Worm (Caenorhabditis elegans) whole organism, L4 larva: ENCODE data around the gene rcan-1.

Source experiments
- D1046.2 ChIP-seq: fragments of 200-800 bp; sonication (Bioruptor generic); IDR thresholded peaks from 2 replicates; pipeline ENCODE4 v1.3.6; 2022; ENCODE audit warnings: missing genetic modification characterization, missing compliant biosample characterization
- F26F4.8 ChIP-seq: fragments of 200-800 bp; sonication (Bioruptor generic); conservative IDR thresholded peaks from 2 replicates; pipeline ENCODE4 v1.3.6; 2022; ENCODE audit warnings: missing genetic modification characterization, missing compliant biosample characterization
- F37D6.2 ChIP-seq: sonication (generic microtip); optimal IDR thresholded peaks from 2 replicates; lab custom pipeline; 2016; ENCODE audit warnings: mild to moderate bottlenecking, missing genetic modification characterization, missing compliant biosample characterization
- F44E2.7 ChIP-seq: fragments of 200-800 bp; sonication (Bioruptor generic); IDR thresholded peaks from 2 replicates; pipeline ENCODE4 v2.1.2; 2022; ENCODE audit warnings: missing genetic modification characterization, missing compliant biosample characterization
- F49E8.2 ChIP-seq: sonication (generic microtip); optimal IDR thresholded peaks from 2 replicates; lab custom pipeline; 2016; ENCODE audit warnings: missing compliant biosample characterization, mild to moderate bottlenecking, missing genetic modification characterization, borderline replicate concordance
- T20F7.1 ChIP-seq: fragments of 200-800 bp; sonication (Bioruptor generic); optimal IDR thresholded peaks from 2 replicates; lab custom pipeline; 2018; ENCODE audit warnings: mild to moderate bottlenecking, missing genetic modification characterization, missing compliant biosample characterization
- T26A8.4 ChIP-seq: fragments of 200-800 bp; sonication (Bioruptor generic); IDR thresholded peaks from 2 replicates; pipeline ENCODE4 v1.3.6; 2022; ENCODE audit warnings: missing genetic modification characterization, missing compliant biosample characterization
- Y5F2A.4 ChIP-seq: fragments of 200-800 bp; sonication (Bioruptor generic); optimal IDR thresholded peaks from 2 replicates; lab custom pipeline; 2018; ENCODE audit warnings: mild to moderate bottlenecking, missing genetic modification characterization, missing compliant biosample characterization
- Y75B8A.6 ChIP-seq: fragments of 200-800 bp; sonication (Bioruptor generic); IDR thresholded peaks from 2 replicates; pipeline ENCODE4 v1.3.6; 2022; ENCODE audit warnings: missing genetic modification reagents, missing genetic modification characterization, missing compliant biosample characterization
- ZK546.5 ChIP-seq, 2 experiments: sonication (generic microtip); optimal IDR thresholded peaks; 2 replicates each; lab custom pipeline; 2017; ENCODE audit warnings: missing biosample characterization in 2 of 2, missing genetic modification characterization in 2 of 2
- aha-1 ChIP-seq: fragments of 150-350 bp; peaks from one replicate; lab custom pipeline; 2014; ENCODE audit warnings: missing biosample characterization, missing genetic modification characterization
- ama-1 ChIP-seq: fragments of 150-350 bp; optimal IDR thresholded peaks from 2 replicates; lab custom pipeline; 2014; ENCODE audit warnings: inconsistent platforms, mixed read lengths
- ceh-28 ChIP-seq: fragments of 150-350 bp; optimal IDR thresholded peaks from 2 replicates; lab custom pipeline; 2014; ENCODE audit warnings: missing biosample characterization, missing genetic modification reagents, missing genetic modification characterization
- ceh-62 ChIP-seq: sonication (generic microtip); optimal IDR thresholded peaks from 2 replicates; lab custom pipeline; 2017; ENCODE audit warnings: missing biosample characterization, missing genetic modification characterization
- ceh-82 ChIP-seq: sonication (generic microtip); optimal IDR thresholded peaks from 2 replicates; lab custom pipeline; 2017; ENCODE audit warnings: missing biosample characterization, missing genetic modification characterization
- ctbp-1 ChIP-seq: fragments of 200-800 bp; sonication (Bioruptor generic); IDR thresholded peaks from 2 replicates; pipeline ENCODE4 v1.3.6; 2022; ENCODE audit warnings: missing genetic modification reagents, missing genetic modification characterization, missing compliant biosample characterization
- daf-12 ChIP-seq: fragments of 150-350 bp; optimal IDR thresholded peaks from 2 replicates; lab custom pipeline; 2014; ENCODE audit warnings: missing biosample characterization, missing genetic modification reagents, missing genetic modification characterization
- daf-19 ChIP-seq: fragments of 200-800 bp; sonication (Bioruptor generic); conservative IDR thresholded peaks from 2 replicates; pipeline ENCODE4 v1.3.6; 2022; ENCODE audit warnings: missing genetic modification characterization, missing compliant biosample characterization
- daf-8 ChIP-seq: fragments of 200-800 bp; sonication (Bioruptor generic); IDR thresholded peaks from 2 replicates; pipeline ENCODE4 v1.3.6; 2022; ENCODE audit warnings: missing genetic modification characterization, missing compliant biosample characterization
- dmd-6 ChIP-seq: fragments of 200-800 bp; sonication (Bioruptor generic); IDR thresholded peaks from 2 replicates; pipeline ENCODE4 v1.3.6; 2022; ENCODE audit warnings: missing genetic modification reagents, missing genetic modification characterization, missing compliant biosample characterization
- dmd-8 ChIP-seq: fragments of 200-800 bp; sonication (Bioruptor generic); IDR thresholded peaks from 2 replicates; pipeline ENCODE4 v1.3.6; 2022; ENCODE audit warnings: missing genetic modification characterization, missing compliant biosample characterization
- dpl-1 ChIP-seq: fragments of 150-350 bp; optimal IDR thresholded peaks from 2 replicates; lab custom pipeline; 2014; ENCODE audit warnings: missing biosample characterization, missing genetic modification reagents, missing genetic modification characterization
- egl-27 ChIP-seq: sonication (generic microtip); optimal IDR thresholded peaks from 3 replicates; lab custom pipeline; 2017; ENCODE audit warnings: missing biosample characterization, missing genetic modification reagents, missing genetic modification characterization
- egl-43 ChIP-seq: fragments of 200-800 bp; sonication (Bioruptor generic); IDR thresholded peaks from 2 replicates; pipeline ENCODE4 v1.3.6; 2022; ENCODE audit warnings: missing genetic modification reagents, missing genetic modification characterization, missing compliant biosample characterization
- fos-1 ChIP-seq: fragments of 150-350 bp; optimal IDR thresholded peaks from 2 replicates; lab custom pipeline; 2014; ENCODE audit warnings: missing biosample characterization, missing genetic modification characterization
- jun-1 ChIP-seq: fragments of 150-350 bp; optimal IDR thresholded peaks from 2 replicates; lab custom pipeline; 2014; ENCODE audit warnings: missing biosample characterization, missing genetic modification reagents, missing genetic modification characterization
- lin-38 ChIP-seq: fragments of 200-800 bp; sonication (Bioruptor generic); IDR thresholded peaks from 2 replicates; pipeline ENCODE4 v1.3.6; 2022; ENCODE audit warnings: missing genetic modification reagents, missing genetic modification characterization, missing compliant biosample characterization
- lir-3 ChIP-seq: sonication (generic microtip); optimal IDR thresholded peaks from 2 replicates; lab custom pipeline; 2016; ENCODE audit warnings: mild to moderate bottlenecking, missing genetic modification characterization, missing compliant biosample characterization
- madf-5 ChIP-seq, 2 experiments: fragments of 200-800 bp; sonication (Bioruptor generic); IDR thresholded peaks; 2 replicates each; pipeline ENCODE4 v1.3.6; 2022; ENCODE audit warnings: missing compliant biosample characterization in 2 of 2, missing genetic modification characterization in 2 of 2
- mdt-29 ChIP-seq: fragments of 200-800 bp; sonication (Bioruptor generic); IDR thresholded peaks from 2 replicates; pipeline ENCODE4 v1.3.6; 2022; ENCODE audit warnings: missing genetic modification reagents, missing genetic modification characterization, missing compliant biosample characterization
- mxl-2 ChIP-seq: fragments of 200-800 bp; sonication (Bioruptor generic); conservative IDR thresholded peaks from 2 replicates; pipeline ENCODE4 v1.3.6; 2022; ENCODE audit warnings: missing genetic modification reagents, missing genetic modification characterization, missing compliant biosample characterization
- nhr-11 ChIP-seq: fragments of 150-350 bp; optimal IDR thresholded peaks from 2 replicates; lab custom pipeline; 2014; ENCODE audit warnings: missing biosample characterization, missing genetic modification characterization
- nhr-111 ChIP-seq: fragments of 200-800 bp; sonication (Bioruptor generic); optimal IDR thresholded peaks from 2 replicates; lab custom pipeline; 2018; ENCODE audit warnings: mild to moderate bottlenecking, missing genetic modification characterization, missing compliant biosample characterization
- nhr-237 ChIP-seq: sonication (generic microtip); optimal IDR thresholded peaks from 2 replicates; lab custom pipeline; 2017; ENCODE audit warnings: missing biosample characterization, missing genetic modification characterization
- nhr-25 ChIP-seq: sonication (generic microtip); optimal IDR thresholded peaks from 2 replicates; lab custom pipeline; 2017; ENCODE audit warnings: missing genetic modification characterization, mild to moderate bottlenecking, missing compliant biosample characterization, antibody characterized with exemption, moderate library complexity, borderline replicate concordance; ENCODE audit not compliant: insufficient read depth
- nhr-41 ChIP-seq: fragments of 200-800 bp; sonication (Bioruptor generic); IDR thresholded peaks from 2 replicates; pipeline ENCODE4 v1.3.6; 2022; ENCODE audit warnings: missing genetic modification reagents, missing genetic modification characterization, missing compliant biosample characterization
- nhr-6 ChIP-seq: fragments of 150-350 bp; optimal IDR thresholded peaks from 2 replicates; lab custom pipeline; 2014; ENCODE audit warnings: missing biosample characterization, missing genetic modification characterization
- nhr-76 ChIP-seq: fragments of 150-350 bp; optimal IDR thresholded peaks from 2 replicates; lab custom pipeline; 2014; ENCODE audit warnings: missing biosample characterization, missing genetic modification characterization
- nhr-77 ChIP-seq: fragments of 150-350 bp; optimal IDR thresholded peaks from 2 replicates; lab custom pipeline; 2014; ENCODE audit warnings: missing biosample characterization, missing genetic modification characterization
- pha-4 ChIP-seq, 2 experiments: fragments of 150-350 bp in 1 of 2; fragments of 200-800 bp in 1 of 2; sonication (Bioruptor generic) in 1 of 2; IDR thresholded peaks in 1 of 2; optimal IDR thresholded peaks in 1 of 2; 2 replicates each; pipeline versions ENCODE4 v1.3.6 to Lab custom; 2014 to 2022; ENCODE audit warnings: missing genetic modification characterization in 2 of 2, missing genetic modification reagents in 2 of 2, missing biosample characterization in 1 of 2, missing compliant biosample characterization in 1 of 2
- rbr-2 ChIP-seq: sonication (generic microtip); optimal IDR thresholded peaks from 2 replicates; lab custom pipeline; 2016; ENCODE audit warnings: missing genotype, missing genetic modification characterization, missing compliant biosample characterization
- sdz-12 ChIP-seq: fragments of 200-800 bp; sonication (Bioruptor generic); optimal IDR thresholded peaks from 2 replicates; lab custom pipeline; 2018; ENCODE audit warnings: mild to moderate bottlenecking, missing genetic modification characterization, missing compliant biosample characterization
- snpc-4 ChIP-seq: fragments of 150-350 bp; optimal IDR thresholded peaks from 2 replicates; lab custom pipeline; 2014; ENCODE audit warnings: missing biosample characterization, missing genetic modification characterization
- spr-1 ChIP-seq: sonication (generic microtip); optimal IDR thresholded peaks from 2 replicates; lab custom pipeline; 2016; ENCODE audit warnings: mild to moderate bottlenecking, missing genetic modification characterization, missing compliant biosample characterization
- spr-3 ChIP-seq: fragments of 200-800 bp; sonication (Bioruptor generic); optimal IDR thresholded peaks from 2 replicates; lab custom pipeline; 2018; ENCODE audit warnings: mild to moderate bottlenecking, missing genetic modification characterization, missing compliant biosample characterization
- unc-130 ChIP-seq: sonication (generic microtip); optimal IDR thresholded peaks from 2 replicates; lab custom pipeline; 2016; ENCODE audit warnings: missing genetic modification reagents, missing genetic modification characterization, missing compliant biosample characterization
- unc-62 ChIP-seq, 3 experiments: fragments of 150-350 bp in 1 of 3; sonication (generic microtip); optimal IDR thresholded peaks in 2 of 3; peaks in 1 of 3; 1 replicate in 1 of 3; 2 replicates in 2 of 3; lab custom pipeline; 2014 to 2017; ENCODE audit warnings: missing biosample characterization in 3 of 3, missing genetic modification characterization in 3 of 3, missing genetic modification reagents in 3 of 3, missing genotype in 1 of 3
- zip-2 ChIP-seq: fragments of 150-350 bp; optimal IDR thresholded peaks from 2 replicates; lab custom pipeline; 2014; ENCODE audit warnings: missing biosample characterization, missing genetic modification characterization
- ztf-7 ChIP-seq: fragments of 150-350 bp; optimal IDR thresholded peaks from 2 replicates; lab custom pipeline; 2014; ENCODE audit warnings: missing biosample characterization, missing genetic modification characterization

The rcan-1 gene

ce11 chrIII:5680141-5680540 is 3.8 kb downstream of the rcan-1 start, which contains the start of gene pst-2 (continued):
- TF ChIP-seq nhr-6, result no peak
- no peak for TF ChIP-seq egl-43 (GFP tag; lab: Robert Waterston, UW)
- TF ChIP-seq lir-3 (tag; lab: Kevin White, UChicago), result no peak
- TF ChIP-seq daf-19 (GFP tag; lab: Robert Waterston, UW), result no peak
- no peak for TF ChIP-seq F44E2.7 (GFP tag; lab: Robert Waterston, UW)
- TF ChIP-seq spr-3 (GFP tag; lab: Kevin White, UChicago), result no peak
- TF ChIP-seq Y75B8A.6 (GFP tag; lab: Robert Waterston, UW), result no peak
- no peak for TF ChIP-seq T26A8.4 (GFP tag; lab: Robert Waterston, UW)
- no peak for TF ChIP-seq T20F7.1 (GFP tag; lab: Kevin White, UChicago)
- TF ChIP-seq D1046.2, result no peak
- TF ChIP-seq unc-130 (GFP tag; lab: Kevin White, UChicago), result peak; percentile 19
- 0 out of 2 replicates have a peak, but pooled peaks have one; percentile 16 for TF ChIP-seq dmd-8 (GFP tag; lab: Robert Waterston, UW)
- no peak for TF ChIP-seq ceh-82
- TF ChIP-seq nhr-41, result no peak
- no peak for TF ChIP-seq nhr-111 (GFP tag; lab: Kevin White, UChicago)
- TF ChIP-seq egl-27, result no peak
- no peak for TF ChIP-seq nhr-76 (tag; lab: Kevin White, UChicago)
- TF ChIP-seq ztf-7, result no peak
- no peak for TF ChIP-seq jun-1 (tag; lab: Kevin White, UChicago)
- no peak for TF ChIP-seq aha-1 (tag; lab: Kevin White, UChicago)
- no peak for TF ChIP-seq ceh-62 (tag; lab: Kevin White, UChicago)
- TF ChIP-seq madf-5 (GFP tag; IDR thresholded peaks at IDR 0.05; lab: Robert Waterston, UW), result no peak
- no peak for TF ChIP-seq fos-1
- peak; percentile 77 for TF ChIP-seq lin-38 (GFP tag; lab: Robert Waterston, UW)
- TF ChIP-seq daf-12 (tag; lab: Kevin White, UChicago), result no peak
- TF ChIP-seq ama-1, result no peak
- peak; percentile 38 for TF ChIP-seq F49E8.2 (tag; lab: Kevin White, UChicago)
- TF ChIP-seq pha-4 (GFP tag; IDR thresholded peaks at IDR 0.05; lab: Robert Waterston, UW), result peak; percentile 18; the same call in 1 of the 2 replicates
- no peak for TF ChIP-seq pha-4 (tag; optimal IDR thresholded peaks at IDR 0.05; lab: Kevin White, UChicago)
- TF ChIP-seq Y5F2A.4, result no peak
- TF ChIP-seq sdz-12 (GFP tag; lab: Kevin White, UChicago), result no peak
- TF ChIP-seq nhr-11 (tag; lab: Kevin White, UChicago), result no peak
- no peak for TF ChIP-seq ctbp-1 (GFP tag; lab: Robert Waterston, UW)
- TF ChIP-seq dmd-6 (GFP tag; lab: Robert Waterston, UW), result no peak
- TF ChIP-seq daf-8 (GFP tag; lab: Robert Waterston, UW), result no peak
- TF ChIP-seq unc-62 (GFP tag; optimal IDR thresholded peaks at IDR 0.05 in 1 of 2; lab: Kevin White, UChicago), result no peak
- TF ChIP-seq unc-62 (tag; optimal IDR thresholded peaks at IDR 0.05; lab: Kevin White, UChicago), result no peak
- no peak for TF ChIP-seq spr-1 (tag; lab: Kevin White, UChicago)
- no peak for TF ChIP-seq F26F4.8
- TF ChIP-seq ZK546.5 (tag; optimal IDR thresholded peaks at IDR 0.05; lab: Kevin White, UChicago), result no peak
- no peak for TF ChIP-seq mdt-29 (GFP tag; lab: Robert Waterston, UW)
- no peak for TF ChIP-seq F37D6.2
- no peak for TF ChIP-seq rbr-2 (tag; lab: Kevin White, UChicago)
- TF ChIP-seq nhr-77 (tag; lab: Kevin White, UChicago), result no peak
- TF ChIP-seq snpc-4, result no peak
- no peak for TF ChIP-seq nhr-25 (tag; lab: Kevin White, UChicago)
- TF ChIP-seq ceh-28, result no peak
- no peak for TF ChIP-seq dpl-1 (GFP tag; lab: Kevin White, UChicago)
- no peak for TF ChIP-seq nhr-237 (tag; lab: Kevin White, UChicago)
- no peak for TF ChIP-seq zip-2 (tag; lab: Kevin White, UChicago)
- TF ChIP-seq mxl-2 (GFP tag; lab: Robert Waterston, UW), result no peak
- TF ChIP-seq, all 104 proteins: peak for 8
